Fruit fly (Drosophila melanogaster): ENCODE measurements around the gene CG13086.

The CG13086 gene

dm6 chr2L:19322744-19323143, 41.4 kb upstream of the CG13086 start:
- TF ChIP-seq Pif1A (GFP tag; optimal IDR thresholded peaks at IDR 0.05) (no peak), CG10348 (GFP tag; IDR thresholded peaks at IDR 0.05) (no peak), Pif1B (GFP tag; optimal IDR thresholded peaks at IDR 0.05) (no peak), CG12605 (GFP tag; IDR thresholded peaks at IDR 0.05) (no peak), CG34367 (tag; optimal IDR thresholded peaks at IDR 0.05) (no peak), fd96Ca (GFP tag; IDR thresholded peaks at IDR 0.05) (no peak), Snoo (tag; optimal IDR thresholded peaks at IDR 0.05) (no peak), CG14655 (GFP tag; optimal IDR thresholded peaks at IDR 0.05) (no peak), Ets98B (GFP tag; IDR thresholded peaks at IDR 0.05) (no peak)

- TF ChIP-seq EcR (GFP tag; optimal IDR thresholded peaks at IDR 0.05) (peak; percentile 34), CG17806 (tag; optimal IDR thresholded peaks at IDR 0.05) (no peak), CG13204 (GFP tag; optimal IDR thresholded peaks at IDR 0.05) (peak; percentile 9)
Observed at dm6 chr2L:19323530-19324023, 40.6 kb upstream of the CG13086 start.

- TF ChIP-seq D1 (tag; optimal IDR thresholded peaks at IDR 0.05) (no peak), CG34367 (tag; optimal IDR thresholded peaks at IDR 0.05) (no peak), gl (tag; optimal IDR thresholded peaks at IDR 0.05) (no peak), CG14655 (GFP tag; optimal IDR thresholded peaks at IDR 0.05) (no peak), EcR (GFP tag; optimal IDR thresholded peaks at IDR 0.05) (no peak), CG12605 (GFP tag; IDR thresholded peaks at IDR 0.05) (no peak), CG4496 (GFP tag; IDR thresholded peaks at IDR 0.05) (no peak), CG13204 (GFP tag; optimal IDR thresholded peaks at IDR 0.05) (no peak), CG17806 (tag; optimal IDR thresholded peaks at IDR 0.05) (no peak), Snoo (tag; optimal IDR thresholded peaks at IDR 0.05) (no peak)
Observed at dm6 chr2L:19324737-19325136, 39.4 kb upstream of the CG13086 start.

- TF ChIP-seq rn (GFP tag; IDR thresholded peaks at IDR 0.05) (peak; percentile 70), CG12605 (GFP tag; IDR thresholded peaks at IDR 0.05) (peak; percentile 79), CG10348 (GFP tag; IDR thresholded peaks at IDR 0.05) (no peak), CG8159 (tag; optimal IDR thresholded peaks at IDR 0.05) (peak; percentile 68), CG8301 (tag; optimal IDR thresholded peaks at IDR 0.05) (peak; percentile 79), Pif1B (GFP tag; optimal IDR thresholded peaks at IDR 0.05) (peak; percentile 70), Pif1A (GFP tag; optimal IDR thresholded peaks at IDR 0.05) (peak; percentile 72), CG34367 (tag; optimal IDR thresholded peaks at IDR 0.05) (peak; percentile 56), fd96Ca (GFP tag; IDR thresholded peaks at IDR 0.05) (peak; percentile 63; the same call in 1 of the 3 replicates), EcR (GFP tag; optimal IDR thresholded peaks at IDR 0.05) (no peak), CG15710 (tag; optimal IDR thresholded peaks at IDR 0.05) (peak; percentile 54), CG9948 (tag; optimal IDR thresholded peaks at IDR 0.05) (peak; percentile 68), CG17806 (tag; optimal IDR thresholded peaks at IDR 0.05) (peak; percentile 73), Snoo (tag; optimal IDR thresholded peaks at IDR 0.05) (peak; percentile 16), CG14655 (GFP tag; optimal IDR thresholded peaks at IDR 0.05) (peak; percentile 78), CG13204 (GFP tag; optimal IDR thresholded peaks at IDR 0.05) (no peak), CG4496 (GFP tag; IDR thresholded peaks at IDR 0.05) (peak; percentile 81), CG32121 (GFP tag; IDR thresholded peaks at IDR 0.05) (peak; percentile 77), gl (tag; optimal IDR thresholded peaks at IDR 0.05) (no peak), Ets98B (GFP tag; IDR thresholded peaks at IDR 0.05) (peak; percentile 86), D1 (tag; optimal IDR thresholded peaks at IDR 0.05) (peak; percentile 24)
Observed at dm6 chr2L:19325420-19325819, 38.8 kb upstream of the CG13086 start.

dm6 chr2L:19326819-19327425, 37.3 kb upstream of the CG13086 start:
- TF ChIP-seq CG8159 (tag; optimal IDR thresholded peaks at IDR 0.05) (no peak), Snoo (tag; optimal IDR thresholded peaks at IDR 0.05) (no peak), CG17806 (tag; optimal IDR thresholded peaks at IDR 0.05) (no peak), CG32121 (GFP tag; IDR thresholded peaks at IDR 0.05) (no peak), Pif1A (GFP tag; optimal IDR thresholded peaks at IDR 0.05) (no peak), D1 (tag; optimal IDR thresholded peaks at IDR 0.05) (no peak), fd96Ca (GFP tag; IDR thresholded peaks at IDR 0.05) (no peak), gl (tag; optimal IDR thresholded peaks at IDR 0.05) (no peak), CG4496 (GFP tag; IDR thresholded peaks at IDR 0.05) (no peak), Pif1B (GFP tag; optimal IDR thresholded peaks at IDR 0.05) (no peak), CG15710 (tag; optimal IDR thresholded peaks at IDR 0.05) (no peak), EcR (GFP tag; optimal IDR thresholded peaks at IDR 0.05) (no peak)

- TF ChIP-seq CG32121 (GFP tag; IDR thresholded peaks at IDR 0.05) (no peak), CG8159 (tag; optimal IDR thresholded peaks at IDR 0.05) (peak; percentile 44), CG17806 (tag; optimal IDR thresholded peaks at IDR 0.05) (peak; percentile 25), CG9948 (tag; optimal IDR thresholded peaks at IDR 0.05) (peak; percentile 52), CG14655 (GFP tag; optimal IDR thresholded peaks at IDR 0.05) (peak; percentile 57), CG8301 (tag; optimal IDR thresholded peaks at IDR 0.05) (peak; percentile 44), gl (tag; optimal IDR thresholded peaks at IDR 0.05) (no peak), CG12605 (GFP tag; IDR thresholded peaks at IDR 0.05) (0 out of 2 replicates have a peak, but pooled peaks have one; percentile 18), CG34367 (tag; optimal IDR thresholded peaks at IDR 0.05) (peak; percentile 6), CG15710 (tag; optimal IDR thresholded peaks at IDR 0.05) (peak; percentile 28), D1 (tag; optimal IDR thresholded peaks at IDR 0.05) (no peak), CG4496 (GFP tag; IDR thresholded peaks at IDR 0.05) (no peak)
Observed at dm6 chr2L:19327828-19328227, 36.3 kb upstream of the CG13086 start.
